Worm (Caenorhabditis elegans) whole organism, L3 larva: Measurements from ENCODE around the gene F32D8.4.

Experiments
- R02D3.7 ChIP-seq: fragments of 150-350 bp; optimal IDR thresholded peaks from 2 replicates; lab custom pipeline; 2014; ENCODE audit warnings: missing biosample characterization, missing genetic modification characterization
- ama-1 ChIP-seq: fragments of 150-350 bp; optimal IDR thresholded peaks from 2 replicates; lab custom pipeline; 2018
- daf-12 ChIP-seq: fragments of 150-350 bp; optimal IDR thresholded peaks from 2 replicates; lab custom pipeline; 2014; ENCODE audit warnings: missing biosample characterization, missing genetic modification reagents, missing genetic modification characterization
- egl-27 ChIP-seq: sonication (generic microtip); optimal IDR thresholded peaks from 4 replicates; lab custom pipeline; 2017; ENCODE audit warnings: missing biosample characterization, missing genetic modification reagents, missing genetic modification characterization
- elt-3 ChIP-seq, 3 experiments: fragments of 150-350 bp in 1 of 3; sonication (generic microtip) in 2 of 3; optimal IDR thresholded peaks; 2 replicates in 2 of 3; 4 replicates in 1 of 3; lab custom pipeline; 2014 to 2017; ENCODE audit warnings: missing biosample characterization in 3 of 3, missing genetic modification characterization in 3 of 3
- fos-1 ChIP-seq: fragments of 150-350 bp; optimal IDR thresholded peaks from 2 replicates; lab custom pipeline; 2014; ENCODE audit warnings: missing biosample characterization, missing genetic modification characterization
- jun-1 ChIP-seq: fragments of 150-350 bp; optimal IDR thresholded peaks from 2 replicates; lab custom pipeline; 2014; ENCODE audit warnings: missing biosample characterization, missing genetic modification reagents, missing genetic modification characterization
- nhr-25 ChIP-seq: sonication (generic microtip); optimal IDR thresholded peaks from 2 replicates; lab custom pipeline; 2017; ENCODE audit warnings: missing biosample characterization, missing genetic modification characterization
- nhr-76 ChIP-seq: fragments of 150-350 bp; sonication (generic microtip); optimal IDR thresholded peaks from 5 replicates; lab custom pipeline; 2014; ENCODE audit warnings: missing biosample characterization, missing genetic modification characterization
- sea-2 ChIP-seq: fragments of 150-350 bp; sonication (generic microtip); optimal IDR thresholded peaks from 4 replicates; lab custom pipeline; 2014; ENCODE audit warnings: missing biosample characterization, missing genetic modification reagents, missing genetic modification characterization
- snpc-4 ChIP-seq: fragments of 150-350 bp; optimal IDR thresholded peaks from 2 replicates; lab custom pipeline; 2014; ENCODE audit warnings: missing biosample characterization, missing genetic modification characterization
- tbx-2 ChIP-seq: sonication (generic microtip); optimal IDR thresholded peaks from 2 replicates; lab custom pipeline; 2016; ENCODE audit warnings: mild to moderate bottlenecking, missing genetic modification characterization, missing compliant biosample characterization
- unc-39 ChIP-seq: sonication (generic microtip); optimal IDR thresholded peaks from 4 replicates; lab custom pipeline; 2017; ENCODE audit warnings: missing biosample characterization, missing genetic modification characterization
- zag-1 ChIP-seq: fragments of 150-350 bp; optimal IDR thresholded peaks from 2 replicates; lab custom pipeline; 2014; ENCODE audit warnings: missing biosample characterization, missing genetic modification characterization

ce11 chrV:10921747-10922146, 28.4 kb upstream of the F32D8.4 start, which contains the start of gene nas-31:
- TF ChIP-seq fos-1 (no peak), ama-1 (lab: Kevin White, UChicago) (no peak), snpc-4 (tag; lab: Kevin White, UChicago) (no peak), sea-2 (GFP tag; lab: Kevin White, UChicago) (no peak), zag-1 (no peak), egl-27 (tag; lab: Kevin White, UChicago) (no peak), nhr-76 (tag; lab: Kevin White, UChicago) (no peak), R02D3.7 (tag; lab: Kevin White, UChicago) (no peak), nhr-25 (tag; lab: Kevin White, UChicago) (no peak), unc-39 (tag; lab: Kevin White, UChicago) (no peak), daf-12 (no peak), tbx-2 (tag; lab: Kevin White, UChicago) (no peak), jun-1 (tag; lab: Kevin White, UChicago) (no peak), elt-3 (tag; optimal IDR thresholded peaks at IDR 0.05; lab: Kevin White, UChicago) (no peak)
